Worm (Caenorhabditis elegans): ENCODE measurements around the gene amt-2.

DNA sequence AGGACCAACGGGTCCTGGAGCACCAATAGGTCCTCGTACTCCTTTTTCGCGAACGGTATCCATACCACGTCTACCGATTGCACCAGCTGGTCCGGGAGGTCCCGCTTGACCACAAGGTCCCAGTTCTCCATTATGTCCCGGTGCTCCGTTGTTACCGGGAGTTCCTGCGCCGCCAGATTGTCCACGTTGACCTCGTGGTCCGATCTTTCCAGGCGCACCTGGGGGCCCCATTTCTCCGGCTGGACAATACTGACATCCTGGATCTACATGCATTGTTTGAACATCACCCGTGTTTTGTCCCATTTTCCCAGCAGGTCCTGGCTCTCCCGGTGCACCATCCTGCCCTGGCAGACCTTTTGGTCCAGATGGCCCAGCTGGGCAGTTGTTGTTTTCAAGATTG, 23.9 kb downstream of the amt-2 start:
- TF ChIP-seq aly-1 (tag; optimal IDR thresholded peaks at IDR 0.05) = no peak
- TF ChIP-seq pes-1 (GFP tag; IDR thresholded peaks at IDR 0.05) = no peak
- TF ChIP-seq ama-1 (optimal IDR thresholded peaks at IDR 0.05) = no peak
- no peak for TF ChIP-seq scrt-1 (GFP tag; IDR thresholded peaks at IDR 0.05)
- TF ChIP-seq sea-1 (GFP tag; conservative IDR thresholded peaks at IDR 0.05) = 0 out of 2 replicates have a peak, but pooled peaks have one; percentile 37
- TF ChIP-seq ets-7 (tag; optimal IDR thresholded peaks at IDR 0.05) = no peak
- no peak for TF ChIP-seq flt-1 (GFP tag; IDR thresholded peaks at IDR 0.05)
- no peak for TF ChIP-seq ceh-13 (GFP tag; optimal IDR thresholded peaks at IDR 0.05)
- TF ChIP-seq hmg-4 (GFP tag; optimal IDR thresholded peaks at IDR 0.05) = no peak
- TF ChIP-seq hnd-1 (tag; optimal IDR thresholded peaks at IDR 0.05) = no peak
- TF ChIP-seq B0310.2 (tag; optimal IDR thresholded peaks at IDR 0.05) = no peak
- no peak for TF ChIP-seq tra-4 (tag; optimal IDR thresholded peaks at IDR 0.05)

Measured in whole organism, early embryonic.